Worm (Caenorhabditis elegans): ENCODE results near the gene C23H3.2.

- TF ChIP-seq lin-15B (tag; optimal IDR thresholded peaks at IDR 0.05) (no peak), ceh-9 (tag; optimal IDR thresholded peaks at IDR 0.05) (no peak), snpc-4 (tag; optimal IDR thresholded peaks at IDR 0.05) (no peak), nhr-25 (tag; optimal IDR thresholded peaks at IDR 0.05) (no peak), R02D3.7 (tag; optimal IDR thresholded peaks at IDR 0.05) (no peak), pqm-1 (tag; optimal IDR thresholded peaks at IDR 0.05) (no peak), nfya-1 (tag; optimal IDR thresholded peaks at IDR 0.05; ENCODE audit: insufficient read depth) (no peak), nhr-76 (tag; optimal IDR thresholded peaks at IDR 0.05) (no peak), elt-3 (tag; optimal IDR thresholded peaks at IDR 0.05) (no peak), skn-1 (tag; optimal IDR thresholded peaks at IDR 0.05) (no peak), ztf-4 (tag; optimal IDR thresholded peaks at IDR 0.05) (no peak), egl-27 (tag; optimal IDR thresholded peaks at IDR 0.05) (no peak)
These were observed 12.2 kb downstream of the C23H3.2 start for ce11 chrII:73329-73728.
